Fruit fly (Drosophila melanogaster) Kc167 (cell line): ENCODE results near the gene kay.

ENCODE experiments used
- Myc ChIP-seq: fragments of >200 bp; optimal IDR thresholded peaks from 2 replicates; lab custom pipeline; 2017; ENCODE audit warnings: missing external identifiers
- Sin3A ChIP-seq: fragments of >200 bp; optimal IDR thresholded peaks from 2 replicates; lab custom pipeline; 2018; ENCODE audit warnings: missing external identifiers
- h ChIP-seq: fragments of >200 bp; optimal IDR thresholded peaks from 3 replicates; lab custom pipeline; 2018; ENCODE audit warnings: missing external identifiers
- insv ChIP-seq: fragments of >200 bp; optimal IDR thresholded peaks from 3 replicates; lab custom pipeline; 2018; ENCODE audit warnings: missing external identifiers
- psq ChIP-seq: fragments of >200 bp; optimal IDR thresholded peaks from 2 replicates; lab custom pipeline; 2017; ENCODE audit warnings: missing external identifiers
- ttk ChIP-seq: sonication (Bioruptor generic); optimal IDR thresholded peaks from 2 replicates; lab custom pipeline; 2017; ENCODE audit warnings: missing external identifiers

DNA sequence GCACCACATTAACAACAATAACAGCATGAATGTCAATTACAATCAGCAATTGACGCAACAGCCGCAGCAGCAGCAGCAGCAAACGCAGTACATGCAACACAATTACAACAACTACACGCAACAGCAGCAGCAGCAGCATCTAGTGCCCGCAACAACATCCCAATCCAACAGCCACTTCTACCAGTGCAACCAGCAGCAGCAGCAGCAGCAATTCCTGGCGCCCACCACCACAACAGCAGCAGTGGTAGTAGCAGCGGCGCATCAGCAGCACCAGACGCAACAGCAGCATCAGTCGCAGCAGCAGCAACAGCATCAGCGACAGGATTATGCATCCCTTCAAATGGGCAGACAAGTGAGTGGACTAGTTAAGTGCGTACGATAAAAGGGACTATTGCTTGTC lies 1.4 kb downstream of the kay start:
- no peak for TF ChIP-seq psq
- TF ChIP-seq h, result no peak
- no peak for TF ChIP-seq Myc (lab: Kevin White, UChicago)
- TF ChIP-seq ttk (lab: Kevin White, UChicago), result no peak
- no peak for TF ChIP-seq insv (lab: Kevin White, UChicago)
- no peak for TF ChIP-seq Sin3A (lab: Kevin White, UChicago)
